Fruit fly (Drosophila melanogaster): Measurements from ENCODE around the gene CG3698.

Gene CG3698

DNA sequence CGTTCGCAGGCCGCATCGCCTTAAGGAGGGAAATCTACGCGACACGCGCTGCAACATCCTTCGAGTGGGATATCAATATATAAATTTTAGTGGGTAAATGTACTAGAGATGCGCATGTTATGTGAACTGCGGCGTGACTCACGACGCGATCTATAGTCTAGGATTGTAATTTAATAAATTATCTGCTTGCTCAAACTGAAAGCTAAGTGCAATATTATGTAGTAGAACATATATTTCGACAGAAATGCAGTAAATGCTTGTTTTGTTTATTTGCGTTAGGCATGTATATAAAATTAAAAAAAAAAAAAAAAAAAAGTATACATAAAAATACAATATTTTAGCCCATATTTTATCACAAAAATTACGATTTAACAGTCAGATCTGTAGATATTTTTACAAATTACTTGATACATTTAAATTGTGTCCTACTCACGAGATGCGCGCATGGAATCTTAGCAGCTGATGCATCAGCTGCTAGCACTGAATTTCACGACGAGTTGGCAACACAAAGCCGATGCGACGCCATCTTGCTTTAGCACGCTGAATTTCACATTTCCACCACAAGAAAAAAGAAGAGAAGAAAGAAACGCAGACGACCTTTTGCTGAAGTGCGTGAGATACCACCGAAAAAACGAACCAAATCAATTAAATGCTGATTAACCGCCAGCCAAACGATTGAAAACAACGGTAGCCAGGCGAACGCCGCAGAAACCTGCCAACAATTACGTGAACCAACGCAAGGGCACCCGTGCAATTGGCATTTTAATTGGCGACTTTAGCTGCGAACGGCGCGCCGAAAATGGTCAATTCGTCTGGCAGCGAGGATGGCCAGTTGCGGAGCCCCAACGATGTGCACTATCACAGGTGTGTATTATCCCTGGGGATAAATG lies 26.9 kb downstream of the CG3698 start, which contains the start of the genes CG4042 and Pitslre (continued):
- TF ChIP-seq MTF-1 (GFP tag; optimal IDR thresholded peaks at IDR 0.05; ENCODE audit: borderline replicate concordance): no peak
- TF ChIP-seq Dp (GFP tag; optimal IDR thresholded peaks at IDR 0.05): no peak
- no peak; the same call in 1 of the 2 replicates for TF ChIP-seq CG14014 (GFP tag; IDR thresholded peaks at IDR 0.05)
- no peak for TF ChIP-seq CG17328 (GFP tag; IDR thresholded peaks at IDR 0.05)
- TF ChIP-seq CG18599 (GFP tag; optimal IDR thresholded peaks at IDR 0.05): peak; percentile 34
- no peak for TF ChIP-seq br (optimal IDR thresholded peaks at IDR 0.05)
- peak; percentile 7 for TF ChIP-seq cwo (GFP tag; optimal IDR thresholded peaks at IDR 0.05)
- TF ChIP-seq sob (GFP tag; IDR thresholded peaks at IDR 0.05): no peak
- no peak for TF ChIP-seq CG6175 (GFP tag; IDR thresholded peaks at IDR 0.05)
- peak; percentile 18 for TF ChIP-seq Six4 (GFP tag; optimal IDR thresholded peaks at IDR 0.05)
- TF ChIP-seq Lim3 (GFP tag; IDR thresholded peaks at IDR 0.05): no peak
- no peak for TF ChIP-seq fru (optimal IDR thresholded peaks at IDR 0.05)
- TF ChIP-seq stwl (tag; optimal IDR thresholded peaks at IDR 0.05): peak; percentile 6
- TF ChIP-seq CG6854 (GFP tag; optimal IDR thresholded peaks at IDR 0.05): no peak
- TF ChIP-seq ftz-f1 (GFP tag; optimal IDR thresholded peaks at IDR 0.05): no peak
- TF ChIP-seq Ptx1 (GFP tag; IDR thresholded peaks at IDR 0.05): 0 out of 2 replicates have a peak, but pooled peaks have one; percentile 15
- TF ChIP-seq Chrac-16 (GFP tag; optimal IDR thresholded peaks at IDR 0.05): peak; percentile 60
- peak; percentile 47 for TF ChIP-seq CG1602 (GFP tag; optimal IDR thresholded peaks at IDR 0.05)
- no peak for TF ChIP-seq CkIIα-i1 (GFP tag; IDR thresholded peaks at IDR 0.05)
- TF ChIP-seq MESR4 (GFP tag; optimal IDR thresholded peaks at IDR 0.05): peak; percentile 97
- peak; percentile 16 for TF ChIP-seq Bdp1 (GFP tag; optimal IDR thresholded peaks at IDR 0.05)
- no peak for TF ChIP-seq CG7357 (GFP tag; IDR thresholded peaks at IDR 0.05)
- peak; percentile 10 for TF ChIP-seq CG10979 (tag; optimal IDR thresholded peaks at IDR 0.05)
- TF ChIP-seq CG9727 (GFP tag; optimal IDR thresholded peaks at IDR 0.05): no peak
- TF ChIP-seq rib (GFP tag; IDR thresholded peaks at IDR 0.05): no peak
- no peak for TF ChIP-seq CG10321 (GFP tag; IDR thresholded peaks at IDR 0.05)
- TF ChIP-seq jing (GFP tag; optimal IDR thresholded peaks at IDR 0.05): no peak
- TF ChIP-seq Antp (GFP tag; optimal IDR thresholded peaks at IDR 0.05): no peak
- TF ChIP-seq schlank (tag; optimal IDR thresholded peaks at IDR 0.05): no peak
- peak; percentile 54; the same call in 1 of the 3 replicates for TF ChIP-seq hb (GFP tag; IDR thresholded peaks at IDR 0.05; ENCODE audit: partially characterized antibody)
- no peak; the same call in 2 of the 3 replicates for TF ChIP-seq zen2 (GFP tag; IDR thresholded peaks at IDR 0.05; ENCODE audit: partially characterized antibody)
- TF ChIP-seq CG9437 (GFP tag; optimal IDR thresholded peaks at IDR 0.05): peak; percentile 53
- TF ChIP-seq CG7745 (tag; optimal IDR thresholded peaks at IDR 0.05): no peak
- TF ChIP-seq CG13296 (GFP tag; optimal IDR thresholded peaks at IDR 0.05): peak; percentile 47
- peak; percentile 10 for TF ChIP-seq CG5180 (GFP tag; optimal IDR thresholded peaks at IDR 0.05)
- no peak for TF ChIP-seq ems (GFP tag; optimal IDR thresholded peaks at IDR 0.05)
- peak; percentile 21 for TF ChIP-seq CG12659 (GFP tag; optimal IDR thresholded peaks at IDR 0.05)
- no peak for TF ChIP-seq CG18011 (GFP tag; optimal IDR thresholded peaks at IDR 0.05)
- peak; percentile 2 for TF ChIP-seq vfl (GFP tag; optimal IDR thresholded peaks at IDR 0.05)
- TF ChIP-seq fd3F (GFP tag; optimal IDR thresholded peaks at IDR 0.05): no peak
- TF ChIP-seq ken (GFP tag; IDR thresholded peaks at IDR 0.05): no peak
- no peak for TF ChIP-seq dm (GFP tag; optimal IDR thresholded peaks at IDR 0.05)
- TF ChIP-seq pfk (GFP tag; optimal IDR thresholded peaks at IDR 0.05): no peak
- TF ChIP-seq bbx (GFP tag; IDR thresholded peaks at IDR 0.05; ENCODE audit: partially characterized antibody): peak; percentile 36
- TF ChIP-seq ac (GFP tag; optimal IDR thresholded peaks at IDR 0.05): no peak
- TF ChIP-seq CG9817 (tag; optimal IDR thresholded peaks at IDR 0.05): no peak
- TF ChIP-seq mam (GFP tag; optimal IDR thresholded peaks at IDR 0.05): peak; percentile 53
- no peak for TF ChIP-seq usp (GFP tag; optimal IDR thresholded peaks at IDR 0.05)
- no peak for TF ChIP-seq CG9797 (GFP tag; optimal IDR thresholded peaks at IDR 0.05)

Data from whole organism, embryonic.